Worm (Caenorhabditis elegans) whole organism, L3 larva: ENCODE data around the gene F14F8.14.

Source experiments
- R02D3.7 ChIP-seq: fragments of 150-350 bp; optimal IDR thresholded peaks from 2 replicates; lab custom pipeline; 2014; ENCODE audit warnings: missing biosample characterization, missing genetic modification characterization
- ZK546.5 ChIP-seq: sonication (generic microtip); optimal IDR thresholded peaks from 2 replicates; lab custom pipeline; 2017; ENCODE audit warnings: missing biosample characterization, missing genetic modification characterization
- aly-2 ChIP-seq: fragments of 150-350 bp; optimal IDR thresholded peaks from 2 replicates; lab custom pipeline; 2014; ENCODE audit warnings: missing biosample characterization, missing genetic modification characterization
- ama-1 ChIP-seq: fragments of 150-350 bp; optimal IDR thresholded peaks from 2 replicates; lab custom pipeline; 2018
- ceh-16 ChIP-seq: sonication (generic microtip); optimal IDR thresholded peaks from 2 replicates; lab custom pipeline; 2017; ENCODE audit warnings: missing biosample characterization, missing genetic modification characterization
- ceh-82 ChIP-seq: fragments of 150-350 bp; optimal IDR thresholded peaks from 2 replicates; lab custom pipeline; 2014; ENCODE audit warnings: missing biosample characterization, missing genetic modification characterization
- egl-27 ChIP-seq: sonication (generic microtip); optimal IDR thresholded peaks from 4 replicates; lab custom pipeline; 2017; ENCODE audit warnings: missing biosample characterization, missing genetic modification reagents, missing genetic modification characterization
- egl-5 ChIP-seq: fragments of 150-350 bp; optimal IDR thresholded peaks from 2 replicates; lab custom pipeline; 2017; ENCODE audit warnings: missing biosample characterization, missing genetic modification reagents, missing genetic modification characterization, inconsistent platforms
- elt-1 ChIP-seq: fragments of 150-350 bp; optimal IDR thresholded peaks from 2 replicates; lab custom pipeline; 2014; ENCODE audit warnings: missing biosample characterization, missing genetic modification characterization
- elt-2 ChIP-seq: sonication (generic microtip); optimal IDR thresholded peaks from 2 replicates; lab custom pipeline; 2016; ENCODE audit warnings: missing genetic modification reagents, mild to moderate bottlenecking, missing genetic modification characterization, missing compliant biosample characterization
- elt-3 ChIP-seq, 3 experiments: fragments of 150-350 bp in 1 of 3; sonication (generic microtip) in 2 of 3; optimal IDR thresholded peaks; 2 replicates in 2 of 3; 4 replicates in 1 of 3; lab custom pipeline; 2014 to 2017; ENCODE audit warnings: missing biosample characterization in 3 of 3, missing genetic modification characterization in 3 of 3
- eor-1 ChIP-seq, 2 experiments: fragments of 150-350 bp; optimal IDR thresholded peaks; 2 replicates each; lab custom pipeline; 2014 to 2018; ENCODE audit warnings: missing biosample characterization in 2 of 2, missing genetic modification characterization in 2 of 2
- fkh-10 ChIP-seq: sonication (generic microtip); optimal IDR thresholded peaks from 2 replicates; lab custom pipeline; 2017; ENCODE audit warnings: missing biosample characterization, missing genetic modification reagents, missing genetic modification characterization
- fkh-2 ChIP-seq: fragments of 150-350 bp; optimal IDR thresholded peaks from 2 replicates; lab custom pipeline; 2014; ENCODE audit warnings: missing biosample characterization, missing genetic modification reagents, missing genetic modification characterization
- fos-1 ChIP-seq: fragments of 150-350 bp; optimal IDR thresholded peaks from 2 replicates; lab custom pipeline; 2014; ENCODE audit warnings: missing biosample characterization, missing genetic modification characterization
- hmg-11 ChIP-seq: sonication (generic microtip); optimal IDR thresholded peaks from 2 replicates; lab custom pipeline; 2016; ENCODE audit warnings: missing genetic modification characterization, missing compliant biosample characterization
- jun-1 ChIP-seq: fragments of 150-350 bp; optimal IDR thresholded peaks from 2 replicates; lab custom pipeline; 2014; ENCODE audit warnings: missing biosample characterization, missing genetic modification reagents, missing genetic modification characterization
- mdl-1 ChIP-seq: fragments of 150-350 bp; optimal IDR thresholded peaks from 2 replicates; lab custom pipeline; 2014; ENCODE audit warnings: missing biosample characterization, missing genetic modification characterization
- mml-1 ChIP-seq: fragments of 150-350 bp; sonication (generic microtip); optimal IDR thresholded peaks from 3 replicates; lab custom pipeline; 2014; ENCODE audit warnings: missing biosample characterization, missing genetic modification characterization
- nfya-1 ChIP-seq: sonication (generic microtip); optimal IDR thresholded peaks from 2 replicates; lab custom pipeline; 2017; ENCODE audit warnings: missing genetic modification characterization, mild to moderate bottlenecking, missing compliant biosample characterization, antibody characterized with exemption, moderate library complexity; ENCODE audit not compliant: insufficient read depth
- nhr-11 ChIP-seq: fragments of 150-350 bp; optimal IDR thresholded peaks from 2 replicates; lab custom pipeline; 2014; ENCODE audit warnings: missing biosample characterization, missing genetic modification characterization
- nhr-12 ChIP-seq: fragments of 150-350 bp; optimal IDR thresholded peaks from 2 replicates; lab custom pipeline; 2014; ENCODE audit warnings: missing biosample characterization, missing genetic modification characterization
- nhr-23 ChIP-seq: fragments of 150-350 bp; optimal IDR thresholded peaks from 2 replicates; lab custom pipeline; 2014; ENCODE audit warnings: missing biosample characterization, missing genetic modification reagents, missing genetic modification characterization
- nhr-25 ChIP-seq: sonication (generic microtip); optimal IDR thresholded peaks from 2 replicates; lab custom pipeline; 2017; ENCODE audit warnings: missing biosample characterization, missing genetic modification characterization
- nhr-43 ChIP-seq: sonication (generic microtip); optimal IDR thresholded peaks from 2 replicates; lab custom pipeline; 2016; ENCODE audit warnings: mild to moderate bottlenecking, missing genetic modification characterization, missing compliant biosample characterization; ENCODE audit not compliant: poor library complexity, severe bottlenecking
- nhr-67 ChIP-seq: fragments of 150-350 bp; optimal IDR thresholded peaks from 2 replicates; lab custom pipeline; 2014; ENCODE audit warnings: missing biosample characterization, missing genetic modification characterization
- nhr-76 ChIP-seq: fragments of 150-350 bp; sonication (generic microtip); optimal IDR thresholded peaks from 5 replicates; lab custom pipeline; 2014; ENCODE audit warnings: missing biosample characterization, missing genetic modification characterization
- nhr-77 ChIP-seq: fragments of 150-350 bp; optimal IDR thresholded peaks from 2 replicates; lab custom pipeline; 2014; ENCODE audit warnings: missing biosample characterization, missing genetic modification characterization
- pha-4 ChIP-seq: fragments of 150-350 bp; optimal IDR thresholded peaks from 2 replicates; lab custom pipeline; 2014; ENCODE audit warnings: missing biosample characterization, missing genetic modification reagents, missing genetic modification characterization
- sea-2 ChIP-seq: fragments of 150-350 bp; sonication (generic microtip); optimal IDR thresholded peaks from 4 replicates; lab custom pipeline; 2014; ENCODE audit warnings: missing biosample characterization, missing genetic modification reagents, missing genetic modification characterization
- skn-1 ChIP-seq: fragments of 150-350 bp; optimal IDR thresholded peaks from 2 replicates; lab custom pipeline; 2014; ENCODE audit warnings: missing biosample characterization, missing genetic modification characterization
- snpc-4 ChIP-seq: fragments of 150-350 bp; optimal IDR thresholded peaks from 2 replicates; lab custom pipeline; 2014; ENCODE audit warnings: missing biosample characterization, missing genetic modification characterization
- unc-39 ChIP-seq: sonication (generic microtip); optimal IDR thresholded peaks from 4 replicates; lab custom pipeline; 2017; ENCODE audit warnings: missing biosample characterization, missing genetic modification characterization
- zag-1 ChIP-seq: fragments of 150-350 bp; optimal IDR thresholded peaks from 2 replicates; lab custom pipeline; 2014; ENCODE audit warnings: missing biosample characterization, missing genetic modification characterization
- ztf-11 ChIP-seq: fragments of 150-350 bp; optimal IDR thresholded peaks from 2 replicates; lab custom pipeline; 2014; ENCODE audit warnings: missing biosample characterization, missing genetic modification characterization
- ztf-4 ChIP-seq: fragments of 150-350 bp; optimal IDR thresholded peaks from 2 replicates; lab custom pipeline; 2014; ENCODE audit warnings: missing biosample characterization, missing genetic modification characterization

F14F8.14 gene

DNA sequence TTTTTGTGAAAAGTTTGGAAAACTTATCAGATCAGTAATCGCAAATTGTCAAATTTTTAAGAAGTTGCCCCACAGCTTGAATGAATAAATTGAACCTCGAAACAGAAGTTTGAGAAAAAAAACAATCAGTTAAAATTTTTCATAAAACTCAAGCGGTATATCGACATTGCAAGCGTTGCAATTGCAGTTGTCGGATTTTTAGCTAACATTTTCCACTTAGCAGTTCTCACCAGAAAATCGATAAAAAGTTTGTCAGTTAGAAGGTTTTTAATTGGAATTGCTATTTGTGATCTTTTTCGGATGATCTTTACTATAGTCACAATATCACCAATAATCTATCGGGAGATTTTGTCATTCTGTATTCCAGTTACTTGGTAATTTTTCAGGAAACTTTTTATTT is 19.2 kb upstream of the F14F8.14 start, which contains the start of gene srw-43:
TSS of gene srw-43 (plus strand) at position 301 of the 400 bp plus-strand sequence.
- TF ChIP-seq ceh-16 (tag; lab: Kevin White, UChicago) (no peak), ama-1 (lab: Kevin White, UChicago) (no peak), jun-1 (no peak)

DNA sequence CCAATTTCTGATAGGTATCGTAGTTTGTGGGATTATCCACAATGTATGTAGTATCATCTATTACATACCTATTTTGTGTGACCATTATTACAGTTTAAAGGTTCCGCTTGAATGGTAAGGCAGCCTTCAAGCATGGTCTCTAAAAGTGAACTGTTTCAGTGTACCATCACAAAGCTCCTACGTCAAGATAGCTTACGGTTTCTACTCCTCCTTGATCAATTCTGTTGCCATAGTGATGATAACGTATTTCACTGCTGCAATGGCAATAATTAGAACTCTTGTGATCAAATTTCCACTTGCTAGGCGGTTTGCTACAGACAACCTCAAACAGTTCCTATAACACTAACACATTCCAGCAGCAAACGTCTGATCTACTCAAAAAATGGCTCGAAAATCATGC is 16.8 kb upstream of the F14F8.14 start:
- TF ChIP-seq elt-2 (tag; lab: Kevin White, UChicago): no peak
- TF ChIP-seq elt-1: no peak
- TF ChIP-seq fkh-10 (GFP tag; lab: Kevin White, UChicago): no peak
- TF ChIP-seq mml-1: no peak
- TF ChIP-seq fos-1 (tag; lab: Kevin White, UChicago): no peak
- TF ChIP-seq ZK546.5: no peak
- TF ChIP-seq skn-1 (tag; lab: Kevin White, UChicago): no peak
- no peak for TF ChIP-seq hmg-11 (tag; lab: Kevin White, UChicago)
- no peak for TF ChIP-seq egl-27
- TF ChIP-seq nfya-1 (tag; lab: Kevin White, UChicago): no peak
- no peak for TF ChIP-seq unc-39
- TF ChIP-seq nhr-25 (tag; lab: Kevin White, UChicago): no peak

DNA sequence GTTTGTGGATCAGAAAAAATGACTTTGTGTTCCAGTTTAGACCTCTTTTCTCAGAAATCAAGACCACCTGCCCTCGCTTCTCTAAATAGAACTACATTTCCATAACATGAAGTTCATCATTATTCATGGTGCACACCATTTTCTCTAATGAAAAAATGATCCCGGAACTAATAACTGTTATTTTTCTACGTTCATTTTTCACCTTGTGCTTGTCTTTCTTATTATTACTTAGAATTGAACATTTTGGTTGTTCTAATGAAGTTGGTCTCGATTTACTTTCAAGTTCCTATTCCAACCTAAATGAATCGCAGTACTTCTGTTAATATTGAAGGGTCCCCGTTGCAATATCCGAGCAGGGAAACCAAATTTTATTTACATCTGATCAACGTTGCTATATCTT is 16.3 kb upstream of the F14F8.14 start, which contains the start of gene srw-36:
TSS of gene srw-36 (plus strand) at position 301 of the 400 bp plus-strand sequence.
- TF ChIP-seq nfya-1 (tag; lab: Kevin White, UChicago) (no peak), sea-2 (GFP tag; lab: Kevin White, UChicago) (no peak), jun-1 (no peak), fkh-2 (tag; lab: Kevin White, UChicago) (no peak), snpc-4 (tag; lab: Kevin White, UChicago) (no peak), nhr-43 (tag; lab: Kevin White, UChicago) (no peak), egl-5 (no peak), nhr-23 (tag; lab: Kevin White, UChicago) (no peak), mml-1 (no peak), eor-1 (tag; optimal IDR thresholded peaks at IDR 0.05; lab: Kevin White, UChicago) (no peak), mdl-1 (tag; lab: Kevin White, UChicago) (no peak), ceh-82 (no peak), nhr-76 (no peak), nhr-12 (tag; lab: Kevin White, UChicago) (no peak)

DNA sequence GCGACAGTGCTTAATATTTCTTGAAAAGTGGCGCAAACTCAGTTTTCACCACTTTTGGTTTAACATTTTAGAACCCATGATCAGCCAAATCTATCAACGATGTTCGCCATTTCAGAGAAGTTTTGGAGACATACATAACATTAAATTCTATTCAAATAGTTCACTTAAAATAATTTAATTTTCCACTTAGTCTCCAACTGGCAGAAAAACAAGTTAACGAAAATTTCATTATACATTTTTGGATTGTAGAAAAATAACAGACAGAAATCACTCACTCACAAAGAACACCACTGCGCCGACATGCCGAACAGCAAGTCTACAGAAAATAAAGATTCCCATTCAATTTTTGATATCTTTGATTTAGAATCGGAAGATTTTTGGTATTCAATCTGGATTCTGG is 13.4 kb upstream of the F14F8.14 start, which contains the start of gene srw-44:
TSS of gene srw-44 (plus strand) at position 301 of the 400 bp plus-strand sequence.
- TF ChIP-seq nhr-77 (tag; lab: Kevin White, UChicago): no peak
- no peak for TF ChIP-seq R02D3.7
- TF ChIP-seq mml-1: no peak
- no peak for TF ChIP-seq zag-1 (tag; lab: Kevin White, UChicago)
- no peak for TF ChIP-seq snpc-4 (tag; lab: Kevin White, UChicago)
- TF ChIP-seq elt-3 (tag; optimal IDR thresholded peaks at IDR 0.05; lab: Kevin White, UChicago): no peak
- no peak for TF ChIP-seq ama-1 (lab: Kevin White, UChicago)
- no peak for TF ChIP-seq ceh-16 (tag; lab: Kevin White, UChicago)
- no peak for TF ChIP-seq ztf-11 (tag; lab: Kevin White, UChicago)
- TF ChIP-seq nhr-67 (tag; lab: Kevin White, UChicago): no peak
- TF ChIP-seq ZK546.5: no peak
- TF ChIP-seq pha-4: no peak
- no peak for TF ChIP-seq aly-2 (tag; lab: Kevin White, UChicago)
- TF ChIP-seq nhr-11 (tag; lab: Kevin White, UChicago): no peak
- no peak for TF ChIP-seq egl-5
- no peak for TF ChIP-seq nhr-43 (tag; lab: Kevin White, UChicago)
- TF ChIP-seq hmg-11 (tag; lab: Kevin White, UChicago): no peak
- no peak for TF ChIP-seq fkh-2 (tag; lab: Kevin White, UChicago)
- TF ChIP-seq ztf-4: no peak

DNA sequence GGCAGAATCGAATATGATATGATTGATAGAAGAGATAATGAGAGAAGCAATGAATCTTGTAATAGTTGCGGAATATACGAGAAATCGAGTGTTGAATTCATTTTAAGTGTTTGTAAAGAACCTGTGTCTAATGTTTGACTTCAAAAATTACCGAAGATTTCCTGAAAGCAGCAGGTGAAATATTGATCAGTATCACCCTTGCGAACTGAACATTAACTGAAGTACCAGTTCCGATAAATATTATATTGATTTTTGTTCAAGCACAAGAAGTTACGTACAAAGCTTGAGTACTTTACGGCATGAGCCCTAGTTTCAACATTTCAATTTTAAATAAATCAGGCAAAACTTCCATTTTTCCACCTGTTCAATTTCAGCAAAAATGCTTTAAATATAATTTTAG is 12.7 kb upstream of the F14F8.14 start, which contains the start of gene srz-103:
TSS of gene srz-103 (minus strand) at position 101 of the 400 bp plus-strand sequence.
- no peak for TF ChIP-seq ceh-16 (tag; lab: Kevin White, UChicago)
- TF ChIP-seq ztf-4: no peak
- no peak for TF ChIP-seq jun-1
